Fruit fly (Drosophila melanogaster): ENCODE measurements around the gene Elys.
A peak's percentile ranks its signal among the peaks of the same experiment; 100 is the strongest.

Gene Elys

dm6 chrX:19613473-19613872, 38.6 kb upstream of the Elys start (continued):
- no peak for TF ChIP-seq Hsf (GFP tag; optimal IDR thresholded peaks at IDR 0.05)
- peak; percentile 54 for TF ChIP-seq nerfin-1 (tag; optimal IDR thresholded peaks at IDR 0.05)
- peak; percentile 65; the same call in 1 of the 2 replicates for TF ChIP-seq vvl (GFP tag; IDR thresholded peaks at IDR 0.05)
- TF ChIP-seq CG6689 (GFP tag; IDR thresholded peaks at IDR 0.05) = no peak
- no peak for TF ChIP-seq en (GFP tag; optimal IDR thresholded peaks at IDR 0.05)
- peak; percentile 30 for TF ChIP-seq gsb-n (tag; optimal IDR thresholded peaks at IDR 0.05)
- TF ChIP-seq nerfin-2 (GFP tag; IDR thresholded peaks at IDR 0.05; ENCODE audit: partially characterized antibody) = no peak
- TF ChIP-seq CG2129 (GFP tag; IDR thresholded peaks at IDR 0.05; ENCODE audit: partially characterized antibody) = no peak
- TF ChIP-seq CG9727 (GFP tag; optimal IDR thresholded peaks at IDR 0.05) = peak; percentile 65
- TF ChIP-seq CG2712 (tag; optimal IDR thresholded peaks at IDR 0.05) = peak; percentile 51
- TF ChIP-seq unc-4 (GFP tag; IDR thresholded peaks at IDR 0.05; ENCODE audit: partially characterized antibody) = peak; percentile 56
- TF ChIP-seq mirr (GFP tag; optimal IDR thresholded peaks at IDR 0.05) = peak; percentile 89
- TF ChIP-seq CG18476 (GFP tag; optimal IDR thresholded peaks at IDR 0.05) = no peak
- peak; percentile 38 for TF ChIP-seq NK7.1 (GFP tag; optimal IDR thresholded peaks at IDR 0.05)
- peak; percentile 45 for TF ChIP-seq CG33213 (GFP tag; optimal IDR thresholded peaks at IDR 0.05)
- no peak for TF ChIP-seq CG7963 (GFP tag; IDR thresholded peaks at IDR 0.05; ENCODE audit: partially characterized antibody)
- TF ChIP-seq pb (GFP tag; optimal IDR thresholded peaks at IDR 0.05) = peak; percentile 57
- no peak for TF ChIP-seq ftz-f1 (GFP tag; optimal IDR thresholded peaks at IDR 0.05)
- TF ChIP-seq HmgZ (tag; optimal IDR thresholded peaks at IDR 0.05) = peak; percentile 72
- peak; percentile 64; the same call in 2 of the 3 replicates for TF ChIP-seq zen2 (GFP tag; IDR thresholded peaks at IDR 0.05; ENCODE audit: partially characterized antibody)
- TF ChIP-seq CG12299 (tag; optimal IDR thresholded peaks at IDR 0.05) = peak; percentile 43
- TF ChIP-seq sens (GFP tag) = peak; percentile 92
- TF ChIP-seq CG7271 (tag; optimal IDR thresholded peaks at IDR 0.05) = peak; percentile 76
- TF ChIP-seq CG4707 (GFP tag; optimal IDR thresholded peaks at IDR 0.05) = peak; percentile 63
- TF ChIP-seq CG17359 (tag; optimal IDR thresholded peaks at IDR 0.05) = peak; percentile 39
- no peak for TF ChIP-seq br (optimal IDR thresholded peaks at IDR 0.05)
- peak; percentile 40 for TF ChIP-seq CG10431 (GFP tag; optimal IDR thresholded peaks at IDR 0.05)
- peak; percentile 17 for TF ChIP-seq CG9437 (GFP tag; optimal IDR thresholded peaks at IDR 0.05)
- TF ChIP-seq Usf (GFP tag; optimal IDR thresholded peaks at IDR 0.05) = no peak
- peak; percentile 84 for TF ChIP-seq Fer1 (GFP tag; optimal IDR thresholded peaks at IDR 0.05)
- TF ChIP-seq Asciz (GFP tag; optimal IDR thresholded peaks at IDR 0.05) = no peak
- peak; percentile 46 for TF ChIP-seq Sry-δ (GFP tag; optimal IDR thresholded peaks at IDR 0.05)
- no peak for TF ChIP-seq CG1647 (GFP tag; optimal IDR thresholded peaks at IDR 0.05)
- peak; percentile 1 for TF ChIP-seq CG10274 (GFP tag; optimal IDR thresholded peaks at IDR 0.05)
- no peak for TF ChIP-seq NFAT (GFP tag; IDR thresholded peaks at IDR 0.05)
- TF ChIP-seq CG14710 (tag; optimal IDR thresholded peaks at IDR 0.05) = peak; percentile 57
- TF ChIP-seq HLHmδ (GFP tag; optimal IDR thresholded peaks at IDR 0.05) = peak; percentile 86
- TF ChIP-seq CG12391 (tag; optimal IDR thresholded peaks at IDR 0.05) = peak; percentile 61
- TF ChIP-seq CG18619 (GFP tag; optimal IDR thresholded peaks at IDR 0.05) = peak; percentile 34
- peak; percentile 51; the same call in 1 of the 3 replicates for TF ChIP-seq so (GFP tag; IDR thresholded peaks at IDR 0.05)
- peak; percentile 58 for TF ChIP-seq CG10147 (GFP tag; optimal IDR thresholded peaks at IDR 0.05)
- no peak for TF ChIP-seq CG7372 (GFP tag; IDR thresholded peaks at IDR 0.05)
- TF ChIP-seq BEAF-32 (GFP tag; optimal IDR thresholded peaks at IDR 0.05) = peak; percentile 48
- peak; percentile 39 for TF ChIP-seq bcd (GFP tag; optimal IDR thresholded peaks at IDR 0.05)
- no peak for TF ChIP-seq sr (GFP tag; IDR thresholded peaks at IDR 0.05)
- TF ChIP-seq ttk (GFP tag; IDR thresholded peaks at IDR 0.05) = no peak
- TF ChIP-seq CG17186 (GFP tag; optimal IDR thresholded peaks at IDR 0.05) = no peak
- TF ChIP-seq gcm2 (GFP tag; optimal IDR thresholded peaks at IDR 0.05) = peak; percentile 16
- TF ChIP-seq CTCF (GFP tag; optimal IDR thresholded peaks at IDR 0.05) = peak; percentile 14
- TF ChIP-seq bsh (GFP tag; optimal IDR thresholded peaks at IDR 0.05) = peak in 1 of 2 experiments; percentile 28
- no peak for TF ChIP-seq CG1792 (GFP tag; optimal IDR thresholded peaks at IDR 0.05)

Measured in whole organism, embryonic.